Worm (Caenorhabditis elegans): ENCODE data around the gene T25F10.3.

The T25F10.3 gene

ce11 chrV:6787906-6788430 is 43.1 kb downstream of the T25F10.3 start, which contains the start of gene ZC404.2 (continued):
- TF ChIP-seq tra-1 (GFP tag; IDR thresholded peaks at IDR 0.05) = no peak
- TF ChIP-seq madf-5 (GFP tag; IDR thresholded peaks at IDR 0.05) = 0 out of 4 replicates have a peak, but pooled peaks of 1 of the 2 experiments have one; percentile 35
- TF ChIP-seq dmd-6 (GFP tag; IDR thresholded peaks at IDR 0.05) = no peak
- TF ChIP-seq cey-2 (tag; optimal IDR thresholded peaks at IDR 0.05; ENCODE audit: borderline replicate concordance, insufficient read depth) = no peak
- no peak for TF ChIP-seq lsy-2 (tag; optimal IDR thresholded peaks at IDR 0.05)
- no peak for TF ChIP-seq fkh-10 (GFP tag; optimal IDR thresholded peaks at IDR 0.05)
- no peak for TF ChIP-seq Y105C5A.15 (GFP tag; IDR thresholded peaks at IDR 0.05)
- TF ChIP-seq mes-2 (tag; optimal IDR thresholded peaks at IDR 0.05; ENCODE audit: poor library complexity, severe bottlenecking) = peak; percentile 5
- no peak for TF ChIP-seq ctbp-1 (GFP tag; IDR thresholded peaks at IDR 0.05)
- no peak for TF ChIP-seq daf-8 (GFP tag; IDR thresholded peaks at IDR 0.05)
- TF ChIP-seq ztf-11 (tag; optimal IDR thresholded peaks at IDR 0.05) = no peak
- TF ChIP-seq nhr-11 (tag; optimal IDR thresholded peaks at IDR 0.05) = no peak
- peak; percentile 32 for TF ChIP-seq F10B5.3 (tag; optimal IDR thresholded peaks at IDR 0.05)
- no peak for TF ChIP-seq ceh-44 (GFP tag; IDR thresholded peaks at IDR 0.05)

- TF ChIP-seq F49E8.2 (tag; optimal IDR thresholded peaks at IDR 0.05; ENCODE audit: borderline replicate concordance) (no peak), arid-1 (GFP tag; conservative IDR thresholded peaks at IDR 0.05) (no peak), dve-1 (tag; optimal IDR thresholded peaks at IDR 0.05; ENCODE audit: insufficient read depth) (no peak), spr-3 (GFP tag; optimal IDR thresholded peaks at IDR 0.05) (no peak), egl-43 (GFP tag; IDR thresholded peaks at IDR 0.05) (no peak), nhr-42 (GFP tag; IDR thresholded peaks at IDR 0.05) (no peak), tra-1 (GFP tag; IDR thresholded peaks at IDR 0.05) (no peak), Y75B8A.6 (GFP tag; IDR thresholded peaks at IDR 0.05) (no peak), lin-29 (GFP tag; IDR thresholded peaks at IDR 0.05) (no peak), nhr-6 (tag; optimal IDR thresholded peaks at IDR 0.05) (no peak)
These were observed 47.7 kb downstream of the T25F10.3 start, which contains the start of gene gck-2 for ce11 chrV:6792565-6792964. gck-2 (minus strand) TSS chrV:6792665.

ce11 chrV:6792973-6793372 is 48.1 kb downstream of the T25F10.3 start:
- TF ChIP-seq lin-1 (GFP tag; IDR thresholded peaks at IDR 0.05) (no peak), ctbp-1 (GFP tag; IDR thresholded peaks at IDR 0.05) (no peak), lsy-2 (tag; optimal IDR thresholded peaks at IDR 0.05) (peak in 1 of 2 experiments; percentile 8)

ce11 chrV:6793744-6794239 is 48.9 kb downstream of the T25F10.3 start, which contains the start of gene ZC404.1:
ZC404.1 (plus strand) TSS chrV:6794189.
- no peak for TF ChIP-seq nhr-25 (tag; optimal IDR thresholded peaks at IDR 0.05; ENCODE audit: borderline replicate concordance, insufficient read depth)
- TF ChIP-seq mes-2 (tag; optimal IDR thresholded peaks at IDR 0.05; ENCODE audit: poor library complexity, severe bottlenecking) = peak; percentile 28
- TF ChIP-seq rbr-2 (tag; optimal IDR thresholded peaks at IDR 0.05) = peak; percentile 21
- TF ChIP-seq Y48G9A.11 (GFP tag; IDR thresholded peaks at IDR 0.05) = no peak
- no peak for TF ChIP-seq zfp-2 (tag; optimal IDR thresholded peaks at IDR 0.05)
- TF ChIP-seq set-16 (GFP tag; IDR thresholded peaks at IDR 0.05) = peak; percentile 62
- TF ChIP-seq lin-38 (GFP tag; IDR thresholded peaks at IDR 0.05) = no peak
- 0 out of 2 replicates have a peak, but pooled peaks have one; percentile 11 for TF ChIP-seq hmg-1.1 (GFP tag; IDR thresholded peaks at IDR 0.05)
- TF ChIP-seq hlh-11 (tag; optimal IDR thresholded peaks at IDR 0.05) = no peak
- TF ChIP-seq ctbp-1 (GFP tag; IDR thresholded peaks at IDR 0.05) = no peak
- TF ChIP-seq nhr-48 (tag; optimal IDR thresholded peaks at IDR 0.05) = no peak
- TF ChIP-seq mep-1 (tag; optimal IDR thresholded peaks at IDR 0.05) = no peak

All from whole organism, L4 larva.